Fruit fly (Drosophila melanogaster) Kc167 (cell line): Measurements from ENCODE around the gene Tlk.

Experiments
- Sin3A ChIP-seq: fragments of >200 bp; optimal IDR thresholded peaks from 2 replicates; lab custom pipeline; 2018; ENCODE audit warnings: missing external identifiers
- h ChIP-seq: fragments of >200 bp; optimal IDR thresholded peaks from 3 replicates; lab custom pipeline; 2018; ENCODE audit warnings: missing external identifiers
- insv ChIP-seq: fragments of >200 bp; optimal IDR thresholded peaks from 3 replicates; lab custom pipeline; 2018; ENCODE audit warnings: missing external identifiers
- psq ChIP-seq: fragments of >200 bp; optimal IDR thresholded peaks from 2 replicates; lab custom pipeline; 2017; ENCODE audit warnings: missing external identifiers

dm6 chrX:3748741-3749484 is 29.1 kb downstream of the Tlk start:
- TF ChIP-seq psq (lab: Kevin White, UChicago) (no peak), h (lab: Kevin White, UChicago) (no peak), insv (lab: Kevin White, UChicago) (no peak), Sin3A (lab: Kevin White, UChicago) (no peak)
